Worm (Caenorhabditis elegans): ENCODE results near the gene grl-18.

grl-18 gene

DNA sequence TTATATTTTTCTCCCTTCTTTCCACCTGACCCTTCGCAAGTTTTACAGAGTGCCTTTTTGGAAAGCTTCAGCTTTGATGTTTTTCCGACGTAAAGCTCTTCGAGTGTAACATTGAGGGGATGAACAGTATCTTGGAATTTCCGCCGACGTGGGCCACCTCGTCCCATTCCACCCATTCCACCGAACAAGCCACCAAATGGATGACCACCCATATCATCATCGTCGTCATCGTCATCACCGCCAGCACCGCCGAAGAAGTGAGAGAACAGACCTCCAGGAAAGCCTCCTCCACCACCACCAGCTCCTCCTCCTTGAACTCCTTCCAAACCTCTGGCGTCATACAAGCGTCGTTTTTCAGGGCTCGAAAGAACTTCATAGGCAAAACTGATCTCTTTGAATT is 15.6 kb upstream of the grl-18 start:
- TF ChIP-seq skn-1 (tag; optimal IDR thresholded peaks at IDR 0.05) (no peak), tbx-2 (tag; optimal IDR thresholded peaks at IDR 0.05) (no peak), nhr-77 (tag; optimal IDR thresholded peaks at IDR 0.05) (no peak), R02D3.7 (tag; optimal IDR thresholded peaks at IDR 0.05) (no peak), ZK546.5 (tag; optimal IDR thresholded peaks at IDR 0.05) (no peak), elt-1 (tag; optimal IDR thresholded peaks at IDR 0.05) (no peak), nfya-1 (tag; optimal IDR thresholded peaks at IDR 0.05; ENCODE audit: insufficient read depth) (no peak), nhr-23 (tag; optimal IDR thresholded peaks at IDR 0.05) (no peak), elt-2 (tag; optimal IDR thresholded peaks at IDR 0.05) (no peak), unc-39 (tag; optimal IDR thresholded peaks at IDR 0.05) (no peak), pha-4 (tag; optimal IDR thresholded peaks at IDR 0.05) (no peak), sea-2 (GFP tag; optimal IDR thresholded peaks at IDR 0.05) (no peak), lsy-12 (tag; optimal IDR thresholded peaks at IDR 0.05) (no peak), nhr-25 (tag; optimal IDR thresholded peaks at IDR 0.05) (no peak), mdl-1 (tag; optimal IDR thresholded peaks at IDR 0.05) (no peak), fos-1 (tag; optimal IDR thresholded peaks at IDR 0.05) (no peak)

DNA sequence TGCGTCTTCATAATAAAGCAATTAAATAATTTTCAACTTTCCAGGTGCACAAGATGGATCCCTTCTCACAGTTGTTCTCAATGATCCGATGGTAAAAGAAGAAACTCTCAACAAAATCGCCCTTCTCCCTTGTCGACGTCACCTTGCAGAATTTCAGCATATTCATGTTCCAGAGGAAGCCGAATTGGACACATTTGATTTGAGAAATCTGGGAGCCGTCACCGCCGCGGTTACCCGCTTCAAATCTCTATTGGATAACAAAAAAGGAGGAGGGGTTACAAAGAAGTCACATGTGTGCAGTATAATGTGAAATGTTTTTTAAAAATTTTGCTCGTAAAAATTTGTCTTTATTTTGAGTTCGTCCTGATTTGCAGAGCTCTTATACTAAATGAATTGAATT is 14.0 kb upstream of the grl-18 start:
- TF ChIP-seq aly-2 (tag; optimal IDR thresholded peaks at IDR 0.05) (no peak), elt-2 (tag; optimal IDR thresholded peaks at IDR 0.05) (peak; percentile 18), ama-1 (optimal IDR thresholded peaks at IDR 0.05) (peak; percentile 66), nhr-12 (tag; optimal IDR thresholded peaks at IDR 0.05) (no peak)

DNA sequence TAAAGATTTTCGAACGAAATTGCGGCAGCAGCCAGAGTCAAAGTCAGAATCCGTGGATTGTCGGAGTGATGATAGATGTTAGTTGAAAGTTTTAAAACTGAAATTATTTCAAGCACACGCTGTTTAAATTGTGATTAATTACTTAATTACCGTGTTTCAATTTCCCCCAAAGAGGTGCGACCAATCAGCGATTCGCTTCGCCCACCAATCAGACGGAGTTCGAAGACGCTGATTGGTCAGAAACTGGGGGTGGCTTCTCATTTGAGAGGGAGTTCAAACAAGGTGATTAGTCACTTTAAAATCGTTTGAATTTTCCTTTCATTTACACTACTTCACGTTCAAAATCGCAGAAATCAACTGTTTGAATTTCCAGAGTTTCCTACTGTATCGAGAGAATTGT is 10.8 kb upstream of the grl-18 start:
- no peak for TF ChIP-seq ama-1 (optimal IDR thresholded peaks at IDR 0.05)
- TF ChIP-seq nfya-1 (tag; optimal IDR thresholded peaks at IDR 0.05; ENCODE audit: insufficient read depth) = peak; percentile 50

ce11 chrV:5493447-5493846 is 4.8 kb upstream of the grl-18 start, which contains the start of gene T05C3.2:
TSS of gene T05C3.2 (plus strand) at chrV:5493747.
- no peak for TF ChIP-seq nhr-67 (tag; optimal IDR thresholded peaks at IDR 0.05)
- TF ChIP-seq elt-2 (tag; optimal IDR thresholded peaks at IDR 0.05) = no peak
- no peak for TF ChIP-seq snpc-4 (tag; optimal IDR thresholded peaks at IDR 0.05)

DNA sequence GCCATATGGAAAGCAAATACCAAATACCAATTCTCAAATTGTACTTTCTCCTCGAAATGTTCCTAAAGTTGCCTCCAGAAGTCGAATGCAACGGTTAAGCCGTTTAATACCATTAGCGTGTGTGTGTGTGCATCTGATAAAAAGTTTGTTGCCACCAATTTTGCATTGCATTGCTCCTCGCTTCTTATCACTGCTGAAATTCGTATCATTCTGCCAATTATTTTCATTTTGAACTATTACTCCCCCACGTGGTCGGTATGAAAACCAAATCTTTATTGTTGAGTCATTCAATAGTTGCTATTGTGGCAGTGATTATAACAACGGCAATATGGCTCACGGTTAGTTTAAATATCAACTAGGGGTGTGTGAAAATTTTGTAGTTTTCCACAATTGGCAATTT is 1.5 kb upstream of the grl-18 start, which contains the start of gene T05C3.6:
Gene T05C3.6, plus strand, starts transcription at position 241 of the 400 bp plus-strand sequence.
- TF ChIP-seq unc-62 (GFP tag; optimal IDR thresholded peaks at IDR 0.05) (no peak), nhr-12 (tag; optimal IDR thresholded peaks at IDR 0.05) (no peak), ZK546.5 (tag; optimal IDR thresholded peaks at IDR 0.05) (no peak), nfya-1 (tag; optimal IDR thresholded peaks at IDR 0.05; ENCODE audit: insufficient read depth) (no peak), nhr-76 (tag; optimal IDR thresholded peaks at IDR 0.05) (no peak), nhr-23 (tag; optimal IDR thresholded peaks at IDR 0.05) (no peak), mdl-1 (tag; optimal IDR thresholded peaks at IDR 0.05) (peak; percentile 30), jun-1 (tag; optimal IDR thresholded peaks at IDR 0.05) (peak; percentile 8), lin-39 (tag; optimal IDR thresholded peaks at IDR 0.05) (no peak), pqm-1 (tag; optimal IDR thresholded peaks at IDR 0.05) (peak; percentile 90), elt-2 (tag; optimal IDR thresholded peaks at IDR 0.05) (peak; percentile 87)

- TF ChIP-seq aly-2 (tag; optimal IDR thresholded peaks at IDR 0.05) (no peak), unc-39 (tag; optimal IDR thresholded peaks at IDR 0.05) (no peak), ceh-16 (tag; optimal IDR thresholded peaks at IDR 0.05) (no peak), lin-39 (tag; optimal IDR thresholded peaks at IDR 0.05) (no peak), skn-1 (tag; optimal IDR thresholded peaks at IDR 0.05) (no peak), hmg-11 (tag; optimal IDR thresholded peaks at IDR 0.05) (no peak), fos-1 (tag; optimal IDR thresholded peaks at IDR 0.05) (no peak), jun-1 (tag; optimal IDR thresholded peaks at IDR 0.05) (no peak), elt-3 (tag; optimal IDR thresholded peaks at IDR 0.05) (no peak), daf-12 (tag; optimal IDR thresholded peaks at IDR 0.05) (no peak), elt-2 (tag; optimal IDR thresholded peaks at IDR 0.05) (no peak), nhr-25 (tag; optimal IDR thresholded peaks at IDR 0.05) (no peak), nhr-11 (tag; optimal IDR thresholded peaks at IDR 0.05) (no peak)
Measured at ce11 chrV:5487180-5487579, 1.5 kb downstream of the grl-18 start.
